Fruit fly (Drosophila melanogaster): Measurements from ENCODE around the gene side-VII.
A peak's percentile ranks its signal among the peaks of the same experiment; 100 is the strongest.

The side-VII gene

dm6 chr3R:9740713-9741112, 934 bp upstream of the side-VII start, which contains the start of gene Pnn:
Gene Pnn (plus strand): TSS chr3R:9740899.
- no peak for TF ChIP-seq psq (optimal IDR thresholded peaks at IDR 0.05)
- no peak for TF ChIP-seq usp (GFP tag; optimal IDR thresholded peaks at IDR 0.05)
- TF ChIP-seq pan (optimal IDR thresholded peaks at IDR 0.05), result no peak
- TF ChIP-seq CG8478 (optimal IDR thresholded peaks at IDR 0.05), result no peak
- TF ChIP-seq Dll (optimal IDR thresholded peaks at IDR 0.05), result no peak
- TF ChIP-seq EcR (GFP tag; optimal IDR thresholded peaks at IDR 0.05), result no peak

dm6 chr3R:9735151-9735550, 4.6 kb downstream of the side-VII start:
- TF ChIP-seq EcR (GFP tag; optimal IDR thresholded peaks at IDR 0.05) (no peak), psq (optimal IDR thresholded peaks at IDR 0.05) (no peak), pan (optimal IDR thresholded peaks at IDR 0.05) (no peak), usp (GFP tag; optimal IDR thresholded peaks at IDR 0.05) (no peak), CG8478 (optimal IDR thresholded peaks at IDR 0.05) (no peak), Dll (optimal IDR thresholded peaks at IDR 0.05) (no peak)

- no peak for TF ChIP-seq CG8478 (optimal IDR thresholded peaks at IDR 0.05)
- TF ChIP-seq pan (optimal IDR thresholded peaks at IDR 0.05), result no peak
- TF ChIP-seq Dll (optimal IDR thresholded peaks at IDR 0.05), result no peak
- no peak for TF ChIP-seq usp (GFP tag; optimal IDR thresholded peaks at IDR 0.05)
- no peak for TF ChIP-seq psq (optimal IDR thresholded peaks at IDR 0.05)
- TF ChIP-seq EcR (GFP tag; optimal IDR thresholded peaks at IDR 0.05), result no peak
Measured at dm6 chr3R:9733150-9733549, 6.6 kb downstream of the side-VII start, which contains the start of gene alphaTub85E. Gene alphaTub85E (minus strand): TSS chr3R:9733250.

- TF ChIP-seq pan (optimal IDR thresholded peaks at IDR 0.05) (no peak), psq (optimal IDR thresholded peaks at IDR 0.05) (no peak), usp (GFP tag; optimal IDR thresholded peaks at IDR 0.05) (no peak), EcR (GFP tag; optimal IDR thresholded peaks at IDR 0.05) (no peak), Dll (optimal IDR thresholded peaks at IDR 0.05) (no peak), CG8478 (optimal IDR thresholded peaks at IDR 0.05) (no peak)
Measured at dm6 chr3R:9730784-9731183, 9.0 kb downstream of the side-VII start, which contains the start of gene FoxP. Gene FoxP (minus strand): TSS chr3R:9730872.

- TF ChIP-seq EcR (GFP tag; optimal IDR thresholded peaks at IDR 0.05) (no peak), CG8478 (optimal IDR thresholded peaks at IDR 0.05) (peak; percentile 21)
Measured at dm6 chr3R:9725121-9725956, 14.4 kb downstream of the side-VII start, which contains the start of gene hyd. Gene hyd (minus strand): TSS chr3R:9725615.

dm6 chr3R:9710886-9711285, 28.9 kb downstream of the side-VII start, which contains the start of the genes trbd and dmt:
Gene trbd (minus strand): TSS chr3R:9711037.
Gene dmt (plus strand): TSS chr3R:9711142.
- TF ChIP-seq pan (optimal IDR thresholded peaks at IDR 0.05) (no peak), usp (GFP tag; optimal IDR thresholded peaks at IDR 0.05) (no peak), psq (optimal IDR thresholded peaks at IDR 0.05) (no peak), Dll (optimal IDR thresholded peaks at IDR 0.05) (no peak), EcR (GFP tag; optimal IDR thresholded peaks at IDR 0.05) (no peak), CG8478 (optimal IDR thresholded peaks at IDR 0.05) (no peak)

dm6 chr3R:9710228-9710627, 29.6 kb downstream of the side-VII start:
- TF ChIP-seq usp (GFP tag; optimal IDR thresholded peaks at IDR 0.05) (no peak), psq (optimal IDR thresholded peaks at IDR 0.05) (no peak), EcR (GFP tag; optimal IDR thresholded peaks at IDR 0.05) (no peak), CG8478 (optimal IDR thresholded peaks at IDR 0.05) (no peak), pan (optimal IDR thresholded peaks at IDR 0.05) (no peak), Dll (optimal IDR thresholded peaks at IDR 0.05) (no peak)

dm6 chr3R:9705008-9705628, 34.7 kb downstream of the side-VII start, which contains the start of gene Unc-115a:
Gene Unc-115a (minus strand): TSS chr3R:9705417.
- TF ChIP-seq usp (GFP tag; optimal IDR thresholded peaks at IDR 0.05) (no peak), Dll (optimal IDR thresholded peaks at IDR 0.05) (no peak), pan (optimal IDR thresholded peaks at IDR 0.05) (no peak), psq (optimal IDR thresholded peaks at IDR 0.05) (no peak), CG8478 (optimal IDR thresholded peaks at IDR 0.05) (no peak), EcR (GFP tag; optimal IDR thresholded peaks at IDR 0.05) (no peak)

- TF ChIP-seq CG8478 (optimal IDR thresholded peaks at IDR 0.05), result peak; percentile 30
- TF ChIP-seq Dll (optimal IDR thresholded peaks at IDR 0.05), result peak; percentile 14
- no peak for TF ChIP-seq usp (GFP tag; optimal IDR thresholded peaks at IDR 0.05)
Measured at dm6 chr3R:9704183-9705007, 35.4 kb downstream of the side-VII start.

dm6 chr3R:9703273-9703672, 36.5 kb downstream of the side-VII start:
- TF ChIP-seq psq (optimal IDR thresholded peaks at IDR 0.05), result no peak
- no peak for TF ChIP-seq CG8478 (optimal IDR thresholded peaks at IDR 0.05)
- no peak for TF ChIP-seq usp (GFP tag; optimal IDR thresholded peaks at IDR 0.05)
- TF ChIP-seq EcR (GFP tag; optimal IDR thresholded peaks at IDR 0.05), result no peak

dm6 chr3R:9702567-9702966, 37.2 kb downstream of the side-VII start:
- no peak for TF ChIP-seq usp (GFP tag; optimal IDR thresholded peaks at IDR 0.05)

dm6 chr3R:9701897-9702296, 37.9 kb downstream of the side-VII start:
- TF ChIP-seq CG8478 (optimal IDR thresholded peaks at IDR 0.05) (no peak), usp (GFP tag; optimal IDR thresholded peaks at IDR 0.05) (no peak), Dll (optimal IDR thresholded peaks at IDR 0.05) (no peak), EcR (GFP tag; optimal IDR thresholded peaks at IDR 0.05) (no peak), psq (optimal IDR thresholded peaks at IDR 0.05) (no peak), pan (optimal IDR thresholded peaks at IDR 0.05) (no peak)
